Worm (Caenorhabditis elegans) whole organism, mixed stage, embryonic: Measurements from ENCODE around the gene Y47D3B.12.

Experiments
- elt-3 ChIP-seq: fragments of 150-350 bp; optimal IDR thresholded peaks from 2 replicates; lab custom pipeline; 2014; ENCODE audit warnings: missing biosample characterization, missing genetic modification characterization
- nhr-12 ChIP-seq: fragments of 150-350 bp; optimal IDR thresholded peaks from 2 replicates; lab custom pipeline; 2014; ENCODE audit warnings: missing biosample characterization, missing genetic modification characterization
- nhr-237 ChIP-seq: fragments of 150-350 bp; optimal IDR thresholded peaks from 2 replicates; lab custom pipeline; 2014; ENCODE audit warnings: missing biosample characterization, missing genetic modification characterization
- snpc-4 ChIP-seq: fragments of 150-350 bp; optimal IDR thresholded peaks from 2 replicates; lab custom pipeline; 2014; ENCODE audit warnings: missing biosample characterization, missing genetic modification characterization
- sptf-1 ChIP-seq: sonication (generic microtip); optimal IDR thresholded peaks from 2 replicates; lab custom pipeline; 2017; ENCODE audit warnings: mild to moderate bottlenecking, missing genetic modification characterization, moderate library complexity, missing compliant biosample characterization
- tbx-8 ChIP-seq: fragments of 200-800 bp; sonication (Bioruptor generic); optimal IDR thresholded peaks from 2 replicates; lab custom pipeline; 2018; ENCODE audit warnings: mild to moderate bottlenecking, missing genetic modification characterization, moderate library complexity, missing compliant biosample characterization
- ztf-11 ChIP-seq: fragments of 150-350 bp; optimal IDR thresholded peaks from 2 replicates; lab custom pipeline; 2014; ENCODE audit warnings: missing biosample characterization, missing genetic modification characterization

ce11 chrIII:11357418-11357817, 45.4 kb upstream of the Y47D3B.12 start:
- TF ChIP-seq ztf-11 (tag; lab: Kevin White, UChicago) (no peak), elt-3 (tag; lab: Kevin White, UChicago) (no peak), tbx-8 (GFP tag; lab: Kevin White, UChicago) (no peak), nhr-237 (tag; lab: Kevin White, UChicago) (no peak), snpc-4 (tag; lab: Kevin White, UChicago) (no peak), sptf-1 (tag; lab: Kevin White, UChicago) (no peak), nhr-12 (tag; lab: Kevin White, UChicago) (no peak)
